Fruit fly (Drosophila melanogaster) whole organism, embryonic: ENCODE results near the gene PH4alphaPV.
A peak's percentile ranks its signal among the peaks of the same experiment; 100 is the strongest.

Source experiments
- BEAF-32 ChIP-seq: fragments of 200-800 bp; sonication (Bioruptor generic); optimal IDR thresholded peaks from 3 replicates; lab custom pipeline; 2017; ENCODE audit warnings: missing biosample characterization, missing genetic modification characterization, mild to moderate bottlenecking, moderate library complexity, missing genetic modification reagents
- CG10462 ChIP-seq: fragments of 200-800 bp; sonication (Bioruptor generic); optimal IDR thresholded peaks from 2 replicates; lab custom pipeline; 2016; ENCODE audit warnings: missing biosample characterization, missing genetic modification characterization
- CG10979 ChIP-seq: fragments of 200-800 bp; sonication (Bioruptor generic); optimal IDR thresholded peaks from 2 replicates; lab custom pipeline; 2018; ENCODE audit warnings: missing biosample characterization, mild to moderate bottlenecking, missing genetic modification characterization, moderate library complexity
- CG11247 ChIP-seq: fragments of 200-800 bp; sonication (Bioruptor generic); IDR thresholded peaks from 2 replicates; pipeline ENCODE4 v1.3.6; 2022; ENCODE audit warnings: missing biosample characterization, missing genetic modification characterization
- CG11456 ChIP-seq: fragments of 200-800 bp; sonication (Bioruptor generic); IDR thresholded peaks from 3 replicates; pipeline ENCODE4 v1.3.6; 2022; ENCODE audit warnings: missing biosample characterization, missing genetic modification characterization
- CG14860 ChIP-seq: fragments of 200-800 bp; sonication (Bioruptor generic); IDR thresholded peaks from 3 replicates; pipeline ENCODE4 v1.3.6; 2022; ENCODE audit warnings: missing biosample characterization, missing genetic modification characterization; ENCODE audit not compliant: partially characterized antibody
- CG1603 ChIP-seq: fragments of 200-800 bp; sonication (Bioruptor generic); optimal IDR thresholded peaks from 2 replicates; lab custom pipeline; 2019; ENCODE audit warnings: missing biosample characterization, mild to moderate bottlenecking, missing genetic modification characterization, moderate library complexity
- CG1647 ChIP-seq: fragments of 200-800 bp; sonication (Bioruptor generic); optimal IDR thresholded peaks from 3 replicates; lab custom pipeline; 2016; ENCODE audit warnings: missing biosample characterization, missing genetic modification characterization
- CG16815 ChIP-seq: fragments of 200-800 bp; sonication (Bioruptor generic); optimal IDR thresholded peaks from 3 replicates; lab custom pipeline; 2017; ENCODE audit warnings: missing biosample characterization, mild to moderate bottlenecking, missing genetic modification characterization
- CG16863 ChIP-seq: fragments of 200-800 bp; sonication (Bioruptor generic); optimal IDR thresholded peaks from 3 replicates; lab custom pipeline; 2016; ENCODE audit warnings: missing biosample characterization, missing genetic modification characterization
- CG18476 ChIP-seq: fragments of 200-800 bp; sonication (Bioruptor generic); optimal IDR thresholded peaks from 2 replicates; lab custom pipeline; 2016; ENCODE audit warnings: missing biosample characterization, mild to moderate bottlenecking, missing genetic modification characterization
- CG2202 ChIP-seq: fragments of 200-800 bp; sonication (Bioruptor generic); optimal IDR thresholded peaks from 2 replicates; lab custom pipeline; 2018; ENCODE audit warnings: missing biosample characterization, mild to moderate bottlenecking, missing genetic modification characterization
- CG2712 ChIP-seq: fragments of 200-800 bp; optimal IDR thresholded peaks from 3 replicates; lab custom pipeline; 2019; ENCODE audit warnings: missing biosample characterization, mild to moderate bottlenecking, missing genetic modification characterization, moderate library complexity
- CG34224 ChIP-seq: fragments of 200-800 bp; sonication (Bioruptor generic); IDR thresholded peaks from 3 replicates; pipeline ENCODE4 v1.3.6; 2022; ENCODE audit warnings: missing biosample characterization, missing genetic modification characterization; ENCODE audit not compliant: partially characterized antibody
- CG4328 ChIP-seq: fragments of 200-800 bp; sonication (Bioruptor generic); optimal IDR thresholded peaks from 3 replicates; lab custom pipeline; 2017; ENCODE audit warnings: missing biosample characterization, missing genetic modification reagents, missing genetic modification characterization
- CG4404 ChIP-seq: fragments of 200-800 bp; sonication (Bioruptor generic); IDR thresholded peaks from 2 replicates; pipeline ENCODE4 v1.3.6; 2022; ENCODE audit warnings: missing biosample characterization, missing genetic modification characterization
- CG4820 ChIP-seq: fragments of 200-800 bp; sonication (Bioruptor generic); optimal IDR thresholded peaks from 3 replicates; lab custom pipeline; 2016; ENCODE audit warnings: missing biosample characterization, missing genetic modification characterization
- CG7963 ChIP-seq: fragments of 200-800 bp; sonication (Bioruptor generic); IDR thresholded peaks from 3 replicates; pipeline ENCODE4 v1.3.6; 2022; ENCODE audit warnings: missing biosample characterization, missing genetic modification characterization; ENCODE audit not compliant: partially characterized antibody
- CG9727 ChIP-seq: fragments of 200-800 bp; sonication (Bioruptor generic); optimal IDR thresholded peaks from 3 replicates; lab custom pipeline; 2017; ENCODE audit warnings: missing biosample characterization, mild to moderate bottlenecking, missing genetic modification characterization
- CG9797 ChIP-seq: fragments of 200-800 bp; sonication (Bioruptor generic); optimal IDR thresholded peaks from 3 replicates; lab custom pipeline; 2018; ENCODE audit warnings: missing biosample characterization, mild to moderate bottlenecking, missing genetic modification characterization
- Dip2 ChIP-seq: fragments of 200-800 bp; sonication (Bioruptor generic); IDR thresholded peaks from 2 replicates; pipeline ENCODE4 v1.3.6; 2022; ENCODE audit warnings: missing biosample characterization, missing genetic modification characterization
- H2.0 ChIP-seq: fragments of 200-800 bp; sonication (Bioruptor generic); IDR thresholded peaks from 2 replicates; pipeline ENCODE4 v1.3.6; 2022; ENCODE audit warnings: missing biosample characterization, missing genetic modification characterization
- HLH54F ChIP-seq: fragments of 200-800 bp; sonication (Bioruptor generic); optimal IDR thresholded peaks from 3 replicates; lab custom pipeline; 2016; ENCODE audit warnings: missing biosample characterization, missing genetic modification characterization
- NK7.1 ChIP-seq: fragments of 200-800 bp; sonication (Bioruptor generic); optimal IDR thresholded peaks from 3 replicates; lab custom pipeline; 2016; ENCODE audit warnings: missing biosample characterization, missing genetic modification characterization
- PHDP ChIP-seq: fragments of 200-800 bp; sonication (Bioruptor generic); optimal IDR thresholded peaks from 3 replicates; lab custom pipeline; 2018; ENCODE audit warnings: missing biosample characterization, mild to moderate bottlenecking, missing genetic modification characterization, moderate library complexity
- Rfx ChIP-seq: fragments of 200-800 bp; sonication (Bioruptor generic); IDR thresholded peaks from 2 replicates; pipeline ENCODE4 v1.3.6; 2022; ENCODE audit warnings: missing biosample characterization, missing genetic modification characterization
- Scr ChIP-seq: fragments of 200-800 bp; sonication (Bioruptor generic); IDR thresholded peaks from 2 replicates; pipeline ENCODE4 v1.3.6; 2022; ENCODE audit warnings: missing biosample characterization, missing genetic modification characterization; ENCODE audit not compliant: partially characterized antibody
- Ssrp ChIP-seq: fragments of 200-800 bp; sonication (Bioruptor generic); optimal IDR thresholded peaks from 2 replicates; lab custom pipeline; 2018; ENCODE audit warnings: missing biosample characterization, mild to moderate bottlenecking, missing genetic modification characterization, moderate library complexity
- Xbp1 ChIP-seq: fragments of 200-800 bp; sonication (Bioruptor generic); optimal IDR thresholded peaks from 3 replicates; lab custom pipeline; 2016; ENCODE audit warnings: missing biosample characterization, mild to moderate bottlenecking, missing genetic modification characterization
- al ChIP-seq: fragments of 200-800 bp; sonication (Bioruptor generic); IDR thresholded peaks from 2 replicates; pipeline ENCODE4 v1.3.6; 2022; ENCODE audit warnings: missing biosample characterization, missing genetic modification characterization
- btn ChIP-seq: fragments of 200-800 bp; sonication (Bioruptor generic); optimal IDR thresholded peaks from 2 replicates; lab custom pipeline; 2016; ENCODE audit warnings: missing biosample characterization, missing genetic modification characterization
- cato ChIP-seq: fragments of 200-800 bp; sonication (Bioruptor generic); optimal IDR thresholded peaks from 2 replicates; lab custom pipeline; 2016; ENCODE audit warnings: missing biosample characterization, missing genetic modification characterization, borderline replicate concordance
- cg ChIP-seq: fragments of 200-800 bp; sonication (Bioruptor generic); optimal IDR thresholded peaks from 3 replicates; lab custom pipeline; 2019; ENCODE audit warnings: missing biosample characterization, mild to moderate bottlenecking, missing genetic modification characterization, moderate library complexity
- chm ChIP-seq: fragments of 200-800 bp; sonication (Bioruptor generic); IDR thresholded peaks from 2 replicates; pipeline ENCODE4 v1.3.6; 2022; ENCODE audit warnings: missing biosample characterization, missing genetic modification characterization
- corto ChIP-seq: fragments of 200-800 bp; sonication (Bioruptor generic); optimal IDR thresholded peaks from 2 replicates; lab custom pipeline; 2016; ENCODE audit warnings: missing biosample characterization, mild to moderate bottlenecking, missing genetic modification characterization, moderate library complexity
- dimm ChIP-seq: fragments of 200-800 bp; sonication (Bioruptor generic); IDR thresholded peaks from 2 replicates; pipeline ENCODE4 v1.3.6; 2022; ENCODE audit warnings: missing biosample characterization, missing genetic modification characterization
- eyg ChIP-seq: fragments of 200-800 bp; sonication (Bioruptor generic); optimal IDR thresholded peaks from 3 replicates; lab custom pipeline; 2016; ENCODE audit warnings: missing biosample characterization, missing genetic modification characterization
- gce ChIP-seq: fragments of 200-800 bp; sonication (Bioruptor generic); IDR thresholded peaks from 3 replicates; pipeline ENCODE4 v1.3.6; 2022; ENCODE audit warnings: missing biosample characterization, missing genetic modification characterization
- gem ChIP-seq: fragments of 200-800 bp; sonication (Bioruptor generic); optimal IDR thresholded peaks from 2 replicates; lab custom pipeline; 2019; ENCODE audit warnings: missing biosample characterization, mild to moderate bottlenecking, missing genetic modification characterization, moderate library complexity
- hbn ChIP-seq: fragments of 200-800 bp; sonication (Bioruptor generic); IDR thresholded peaks from 2 replicates; pipeline ENCODE4 v1.3.6; 2022; ENCODE audit warnings: missing biosample characterization, missing genetic modification characterization; ENCODE audit not compliant: partially characterized antibody
- ind ChIP-seq: fragments of 200-800 bp; sonication (Bioruptor generic); optimal IDR thresholded peaks from 3 replicates; lab custom pipeline; 2016; ENCODE audit warnings: missing biosample characterization, missing genetic modification characterization
- lmd ChIP-seq: fragments of 200-800 bp; sonication (Bioruptor generic); IDR thresholded peaks from 2 replicates; pipeline ENCODE4 v1.3.6; 2022; ENCODE audit warnings: missing biosample characterization, missing genetic modification characterization
- lov ChIP-seq, 2 experiments: fragments of 200-800 bp in 1 of 2; fragments of >200 bp in 1 of 2; sonication (Bioruptor generic) in 1 of 2; IDR thresholded peaks in 1 of 2; optimal IDR thresholded peaks in 1 of 2; 2 replicates in 1 of 2; 3 replicates in 1 of 2; pipeline versions ENCODE4 v1.3.6 to Lab custom; 2017 to 2022; ENCODE audit warnings: missing biosample characterization in 1 of 2, missing genetic modification characterization in 1 of 2
- pros ChIP-seq: fragments of 200-800 bp; sonication (Bioruptor generic); optimal IDR thresholded peaks from 3 replicates; lab custom pipeline; 2019; ENCODE audit warnings: missing biosample characterization, mild to moderate bottlenecking, missing genetic modification characterization, moderate library complexity
- row ChIP-seq: fragments of 200-800 bp; sonication (Bioruptor generic); IDR thresholded peaks from 3 replicates; pipeline ENCODE4 v1.3.6; 2022; ENCODE audit warnings: missing biosample characterization, missing genetic modification characterization
- sc ChIP-seq, 3 experiments: fragments of >200 bp in 2 of 3; fragments of 200-800 bp in 1 of 3; sonication (Bioruptor generic) in 1 of 3; optimal IDR thresholded peaks; 2 replicates in 2 of 3; 3 replicates in 1 of 3; lab custom pipeline; 2017; ENCODE audit warnings: mild to moderate bottlenecking in 1 of 3, missing biosample characterization in 1 of 3, missing genetic modification characterization in 1 of 3, missing genetic modification reagents in 1 of 3
- sens-2 ChIP-seq: fragments of 200-800 bp; sonication (Bioruptor generic); IDR thresholded peaks from 2 replicates; pipeline ENCODE4 v1.3.6; 2022; ENCODE audit warnings: missing biosample characterization, missing genetic modification characterization
- slbo ChIP-seq: fragments of 200-800 bp; sonication (Bioruptor generic); IDR thresholded peaks from 2 replicates; pipeline ENCODE4 v1.3.6; 2022; ENCODE audit warnings: missing biosample characterization, missing genetic modification characterization
- slp2 ChIP-seq: fragments of 200-800 bp; sonication (Bioruptor generic); optimal IDR thresholded peaks from 2 replicates; lab custom pipeline; 2016; ENCODE audit warnings: missing biosample characterization, missing genetic modification characterization
- twi ChIP-seq: fragments of 200-800 bp; optimal IDR thresholded peaks from 2 replicates; lab custom pipeline; 2019; ENCODE audit warnings: missing biosample characterization, mild to moderate bottlenecking, missing genetic modification characterization, moderate library complexity

PH4alphaPV gene

dm6 chr3R:30643240-30643639 lies 5.1 kb downstream of the PH4alphaPV start (continued):
- TF ChIP-seq Dip2, result no peak
- TF ChIP-seq al (GFP tag; lab: Robert Waterston, UW), result no peak
- TF ChIP-seq pros (GFP tag; lab: Kevin White, UChicago), result no peak
- TF ChIP-seq CG10979 (tag; lab: Kevin White, UChicago), result no peak
- TF ChIP-seq HLH54F (GFP tag; lab: Kevin White, UChicago), result no peak
- TF ChIP-seq Rfx, result peak; percentile 45; the same call in 1 of the 2 replicates
- TF ChIP-seq CG11456 (GFP tag; lab: Robert Waterston, UW), result no peak
- no peak for TF ChIP-seq NK7.1 (GFP tag; lab: Kevin White, UChicago)
- TF ChIP-seq H2.0 (GFP tag; lab: Robert Waterston, UW), result no peak
- TF ChIP-seq CG16863 (GFP tag; lab: Kevin White, UChicago), result no peak
- TF ChIP-seq CG7963, result no peak
- TF ChIP-seq slp2 (GFP tag; lab: Kevin White, UChicago), result no peak
- peak; percentile 69 for TF ChIP-seq CG1603 (tag; lab: Kevin White, UChicago)
- peak; percentile 47; the same call in 2 of the 3 replicates for TF ChIP-seq row (GFP tag; lab: Robert Waterston, UW)
- TF ChIP-seq sens-2 (GFP tag; lab: Robert Waterston, UW), result no peak
- TF ChIP-seq ind (GFP tag; lab: Kevin White, UChicago), result peak; percentile 3
- TF ChIP-seq lmd (GFP tag; lab: Robert Waterston, UW), result no peak
- TF ChIP-seq gem (tag; lab: Kevin White, UChicago), result peak; percentile 58
- TF ChIP-seq PHDP, result no peak
- TF ChIP-seq CG2712 (tag; lab: Kevin White, UChicago), result no peak
- TF ChIP-seq hbn (GFP tag; lab: Robert Waterston, UW), result no peak
- TF ChIP-seq Ssrp (tag; lab: Kevin White, UChicago), result no peak
- peak; percentile 19; the same call in 1 of the 2 replicates for TF ChIP-seq slbo (GFP tag; lab: Robert Waterston, UW)
- TF ChIP-seq CG4328 (GFP tag; lab: Kevin White, UChicago), result no peak
- no peak for TF ChIP-seq dimm (GFP tag; lab: Robert Waterston, UW)
- TF ChIP-seq btn (GFP tag; lab: Kevin White, UChicago), result no peak
- no peak for TF ChIP-seq CG14860
- TF ChIP-seq CG1647, result no peak
- peak; percentile 53; the same call in 1 of the 2 replicates for TF ChIP-seq CG4404
- TF ChIP-seq corto (GFP tag; lab: Kevin White, UChicago), result no peak
- TF ChIP-seq CG9797, result no peak
- no peak for TF ChIP-seq sc (optimal IDR thresholded peaks at IDR 0.05; lab: Kevin White, UChicago)
- no peak for TF ChIP-seq sc (GFP tag; optimal IDR thresholded peaks at IDR 0.05; lab: Kevin White, UChicago)
- no peak for TF ChIP-seq CG18476 (GFP tag; lab: Kevin White, UChicago)
- no peak for TF ChIP-seq CG16815 (GFP tag; lab: Kevin White, UChicago)
- no peak for TF ChIP-seq Scr
- no peak for TF ChIP-seq CG10462
- no peak for TF ChIP-seq chm
- TF ChIP-seq cato, result no peak
- TF ChIP-seq CG34224, result no peak
- TF ChIP-seq CG4820, result peak; percentile 14
- peak; percentile 23 for TF ChIP-seq CG9727 (GFP tag; lab: Kevin White, UChicago)
- no peak for TF ChIP-seq eyg
- no peak for TF ChIP-seq CG11247
- no peak for TF ChIP-seq twi (tag; lab: Kevin White, UChicago)
- TF ChIP-seq cg, result no peak
- no peak for TF ChIP-seq BEAF-32 (GFP tag; lab: Kevin White, UChicago)
- TF ChIP-seq CG2202 (tag; lab: Kevin White, UChicago), result no peak
- TF ChIP-seq Xbp1 (GFP tag; lab: Kevin White, UChicago), result peak; percentile 24
- no peak for TF ChIP-seq lov (optimal IDR thresholded peaks at IDR 0.05; lab: Kevin White, UChicago)
- TF ChIP-seq lov (GFP tag; IDR thresholded peaks at IDR 0.05; lab: Robert Waterston, UW), result no peak
- no peak for TF ChIP-seq gce (GFP tag; lab: Robert Waterston, UW)
